Worm (Caenorhabditis elegans): ENCODE data around the gene rpl-6.

Gene rpl-6

DNA sequence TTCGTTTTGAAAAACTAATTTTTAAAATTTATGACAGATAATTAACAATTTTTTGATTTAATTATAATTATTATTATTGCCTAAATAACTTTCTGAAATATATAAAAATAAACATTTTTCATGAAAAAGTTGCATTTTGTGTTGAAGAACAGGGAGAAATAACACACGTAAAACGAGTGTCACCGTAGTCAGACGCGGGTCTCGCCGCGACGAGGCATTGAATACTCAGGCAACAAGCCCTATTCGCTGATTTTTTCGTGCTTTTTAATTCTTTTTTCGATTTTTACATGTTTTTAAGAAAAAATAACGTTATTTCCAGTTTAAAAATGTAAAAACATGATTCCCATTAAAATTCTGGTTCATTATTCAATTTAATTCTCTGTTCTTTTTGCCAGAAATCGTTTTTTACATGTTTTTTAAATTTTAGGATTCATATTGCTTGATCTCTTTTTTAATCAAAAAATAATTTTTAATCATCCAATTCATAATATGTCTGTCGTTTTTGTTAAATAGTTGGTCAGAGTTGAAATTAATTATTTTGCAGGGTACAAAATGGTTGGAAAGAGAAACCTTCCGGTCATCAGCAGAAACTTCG lies at the start of gene rpl-6 (continued):
- TF ChIP-seq mep-1 (tag; optimal IDR thresholded peaks at IDR 0.05) (peak; percentile 91), ceh-82 (tag; optimal IDR thresholded peaks at IDR 0.05) (no peak), nhr-25 (tag; optimal IDR thresholded peaks at IDR 0.05; ENCODE audit: borderline replicate concordance, insufficient read depth) (peak; percentile 62), madf-9 (GFP tag; conservative IDR thresholded peaks at IDR 0.05) (no peak), lsy-2 (tag; optimal IDR thresholded peaks at IDR 0.05) (peak; percentile 98 to 100), nhr-48 (tag; optimal IDR thresholded peaks at IDR 0.05) (peak; percentile 24), saeg-2 (GFP tag; IDR thresholded peaks at IDR 0.05) (no peak), unc-62 (GFP tag; optimal IDR thresholded peaks at IDR 0.05 in 1 of 2) (no peak), unc-62 (tag; optimal IDR thresholded peaks at IDR 0.05) (no peak), hlh-30 (tag; optimal IDR thresholded peaks at IDR 0.05; ENCODE audit: insufficient read depth) (peak; percentile 88), daf-8 (GFP tag; IDR thresholded peaks at IDR 0.05) (no peak), daf-19 (GFP tag; conservative IDR thresholded peaks at IDR 0.05) (peak; percentile 37; the same call in 1 of the 2 replicates), mdl-1 (tag; optimal IDR thresholded peaks at IDR 0.05) (peak in 1 of 2 experiments; percentile 26), lin-38 (GFP tag; IDR thresholded peaks at IDR 0.05) (peak; percentile 82), mxl-3 (GFP tag; optimal IDR thresholded peaks at IDR 0.05) (peak; percentile 31), ceh-20 (GFP tag; IDR thresholded peaks at IDR 0.05) (peak; percentile 27; the same call in 1 of the 2 replicates), gei-8 (GFP tag; optimal IDR thresholded peaks at IDR 0.05) (peak; percentile 17), skn-1 (tag; optimal IDR thresholded peaks at IDR 0.05) (no peak), spr-1 (tag; optimal IDR thresholded peaks at IDR 0.05) (peak; percentile 56), nhr-237 (tag; optimal IDR thresholded peaks at IDR 0.05) (no peak), hlh-11 (tag; optimal IDR thresholded peaks at IDR 0.05) (peak; percentile 74), hif-1 (tag; optimal IDR thresholded peaks at IDR 0.05) (peak in 1 of 2 experiments; percentile 82), lin-15B (tag; optimal IDR thresholded peaks at IDR 0.05) (no peak), jun-1 (tag; optimal IDR thresholded peaks at IDR 0.05) (no peak), lir-3 (tag; optimal IDR thresholded peaks at IDR 0.05) (no peak), mdt-29 (GFP tag; IDR thresholded peaks at IDR 0.05) (no peak), dmd-6 (GFP tag; IDR thresholded peaks at IDR 0.05) (peak; percentile 60), lin-13 (GFP tag; optimal IDR thresholded peaks at IDR 0.05) (peak; percentile 77), aha-1 (tag) (peak; percentile 99), zfp-3 (GFP tag; conservative IDR thresholded peaks at IDR 0.05) (peak; percentile 66; the same call in 1 of the 2 replicates), F37D6.2 (tag; optimal IDR thresholded peaks at IDR 0.05) (peak; percentile 46), ctbp-1 (GFP tag; IDR thresholded peaks at IDR 0.05) (peak; percentile 46; the same call in 1 of the 2 replicates), dmd-8 (GFP tag; IDR thresholded peaks at IDR 0.05) (no peak), madf-5 (GFP tag; IDR thresholded peaks at IDR 0.05) (no peak), arid-1 (GFP tag; conservative IDR thresholded peaks at IDR 0.05) (peak; percentile 80), F10B5.3 (tag; optimal IDR thresholded peaks at IDR 0.05) (no peak), ZK546.5 (tag; optimal IDR thresholded peaks at IDR 0.05) (peak in 1 of 2 experiments; percentile 77)

DNA sequence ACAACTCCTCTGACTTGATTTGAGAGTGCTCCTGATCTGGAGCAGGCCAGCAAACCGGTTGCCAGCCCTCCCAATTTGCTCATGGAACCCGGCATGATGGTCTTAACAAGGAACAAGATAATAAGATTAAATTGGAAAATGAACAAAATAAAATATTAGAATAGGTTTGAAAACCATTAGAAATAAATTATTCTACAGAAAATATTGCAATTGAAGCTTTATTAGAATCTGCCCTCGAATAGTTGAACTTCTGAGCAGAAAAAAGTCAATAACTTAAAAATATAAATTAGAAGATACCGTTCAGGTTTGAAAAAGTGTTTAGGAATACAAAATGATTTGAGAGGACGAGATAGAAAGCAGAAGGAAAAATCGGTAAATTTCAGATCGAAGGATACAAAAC lies 49.5 kb upstream of the rpl-6 start, which contains the start of gene nuo-4:
nuo-4 (minus strand) TSS at position 101 of the 400 bp plus-strand sequence.
- peak; percentile 28 for TF ChIP-seq ama-1 (optimal IDR thresholded peaks at IDR 0.05)
- TF ChIP-seq php-3 (GFP tag; IDR thresholded peaks at IDR 0.05), result no peak

DNA sequence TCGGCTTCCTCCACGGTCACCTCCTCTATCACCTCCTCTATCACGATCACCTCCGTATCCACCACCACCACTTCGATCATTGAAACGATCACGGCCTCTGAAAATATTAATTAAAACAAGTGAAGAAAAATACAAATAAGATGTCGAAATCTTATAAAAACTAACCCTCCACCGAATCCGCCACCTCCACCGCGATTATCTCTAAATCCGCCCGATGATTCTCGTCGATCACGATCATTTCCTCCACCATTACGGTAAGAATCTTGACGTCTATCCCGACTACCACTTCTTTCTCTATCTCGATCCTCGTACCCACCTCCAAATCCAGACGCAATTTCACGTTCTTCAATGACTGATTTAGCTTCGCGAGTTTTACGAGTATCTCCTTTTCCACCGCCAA lies 49.0 kb upstream of the rpl-6 start:
- peak; percentile 66 for TF ChIP-seq aha-1 (tag)
- TF ChIP-seq unc-62 (GFP tag; optimal IDR thresholded peaks at IDR 0.05 in 1 of 2), result peak in 1 of 2 experiments; percentile 64
- TF ChIP-seq unc-62 (tag; optimal IDR thresholded peaks at IDR 0.05), result no peak
- no peak for TF ChIP-seq nhr-10 (tag; optimal IDR thresholded peaks at IDR 0.05)
